Worm (Caenorhabditis elegans) whole organism, young adult: ENCODE results near the gene clec-165.

Experiments used
- B0035.1 ChIP-seq: sonication (generic microtip); optimal IDR thresholded peaks from 2 replicates; lab custom pipeline; 2016; ENCODE audit warnings: missing genetic modification characterization, mild to moderate bottlenecking, missing compliant biosample characterization, missing genotype, missing genetic modification reagents
- F10E7.11 ChIP-seq: sonication (generic microtip); optimal IDR thresholded peaks from 2 replicates; lab custom pipeline; 2017; ENCODE audit warnings: mild to moderate bottlenecking, missing genetic modification characterization, moderate library complexity, missing compliant biosample characterization
- F33H1.4 ChIP-seq: fragments of 200-800 bp; sonication (Bioruptor generic); IDR thresholded peaks from 2 replicates; pipeline ENCODE4 v1.3.6; 2022; ENCODE audit warnings: missing genetic modification reagents, missing genetic modification characterization, missing compliant biosample characterization
- F39B2.1 ChIP-seq: fragments of 200-800 bp; sonication (Bioruptor generic); IDR thresholded peaks from 2 replicates; pipeline ENCODE4 v1.3.6; 2022; ENCODE audit warnings: missing genetic modification reagents, missing genetic modification characterization, missing compliant biosample characterization
- F55B11.4 ChIP-seq: sonication (generic microtip); optimal IDR thresholded peaks from 2 replicates; lab custom pipeline; 2016; ENCODE audit warnings: missing compliant biosample characterization, missing genetic modification characterization, borderline replicate concordance; ENCODE audit not compliant: insufficient read depth
- K11D2.4 ChIP-seq: fragments of 200-800 bp; sonication (Bioruptor generic); IDR thresholded peaks from 2 replicates; pipeline ENCODE4 v1.3.6; 2022; ENCODE audit warnings: missing genetic modification reagents, missing genetic modification characterization, missing compliant biosample characterization
- K12H6.12 ChIP-seq: fragments of 200-800 bp; sonication (Bioruptor generic); optimal IDR thresholded peaks from 2 replicates; lab custom pipeline; 2018; ENCODE audit warnings: mild to moderate bottlenecking, missing genetic modification characterization, missing compliant biosample characterization
- T26A5.8 ChIP-seq: sonication (generic microtip); optimal IDR thresholded peaks from 2 replicates; lab custom pipeline; 2016; ENCODE audit warnings: missing genetic modification characterization, missing compliant biosample characterization
- Y53F4B.3 ChIP-seq: fragments of 200-800 bp; sonication (Bioruptor generic); IDR thresholded peaks from 2 replicates; pipeline ENCODE4 v1.3.6; 2022; ENCODE audit warnings: missing genetic modification reagents, missing genetic modification characterization, missing compliant biosample characterization
- Y56A3A.18 ChIP-seq: fragments of 200-800 bp; sonication (Bioruptor generic); IDR thresholded peaks from 2 replicates; pipeline ENCODE4 v1.3.6; 2022; ENCODE audit warnings: missing genetic modification reagents, missing genetic modification characterization, missing compliant biosample characterization
- Y67H2A.10 ChIP-seq: fragments of 200-800 bp; sonication (Bioruptor generic); conservative IDR thresholded peaks from 2 replicates; pipeline ENCODE4 v1.3.6; 2022; ENCODE audit warnings: missing genetic modification reagents, missing genetic modification characterization, missing compliant biosample characterization
- aptf-2 ChIP-seq: fragments of 200-800 bp; sonication (Bioruptor generic); conservative IDR thresholded peaks from 2 replicates; pipeline ENCODE4 v1.3.6; 2022; ENCODE audit warnings: missing genetic modification reagents, missing genetic modification characterization, missing compliant biosample characterization
- atf-7 ChIP-seq: sonication (generic microtip); optimal IDR thresholded peaks from 2 replicates; lab custom pipeline; 2017; ENCODE audit warnings: mild to moderate bottlenecking, missing genetic modification characterization, missing compliant biosample characterization
- ceh-91 ChIP-seq: fragments of 200-800 bp; sonication (Bioruptor generic); IDR thresholded peaks from 2 replicates; pipeline ENCODE4 v1.3.6; 2022; ENCODE audit warnings: missing genetic modification reagents, missing genetic modification characterization, missing compliant biosample characterization
- chd-7 ChIP-seq: sonication (generic microtip); optimal IDR thresholded peaks from 2 replicates; lab custom pipeline; 2016; ENCODE audit warnings: mild to moderate bottlenecking, missing genetic modification characterization, moderate library complexity, missing compliant biosample characterization
- die-1 ChIP-seq: sonication (generic microtip); optimal IDR thresholded peaks from 2 replicates; lab custom pipeline; 2016; ENCODE audit warnings: missing genotype, mild to moderate bottlenecking, missing genetic modification characterization, missing compliant biosample characterization
- dpl-1 ChIP-seq: fragments of 150-350 bp; optimal IDR thresholded peaks from 2 replicates; lab custom pipeline; 2014; ENCODE audit warnings: missing biosample characterization, missing genetic modification reagents, missing genetic modification characterization
- hlh-12 ChIP-seq: sonication (generic microtip); optimal IDR thresholded peaks from 2 replicates; lab custom pipeline; 2016; ENCODE audit warnings: missing genetic modification characterization, missing compliant biosample characterization
- hmg-1.2 ChIP-seq: fragments of 200-800 bp; sonication (Bioruptor generic); IDR thresholded peaks from 2 replicates; pipeline ENCODE4 v1.3.6; 2022; ENCODE audit warnings: missing genetic modification reagents, missing genetic modification characterization, missing compliant biosample characterization
- hrde-1 ChIP-seq: sonication (generic microtip); optimal IDR thresholded peaks from 2 replicates; lab custom pipeline; 2016; ENCODE audit warnings: missing genetic modification characterization, mild to moderate bottlenecking, missing compliant biosample characterization, moderate library complexity, missing genotype, missing genetic modification reagents, borderline replicate concordance
- hsf-1 ChIP-seq: fragments of 200-800 bp; sonication (Bioruptor generic); IDR thresholded peaks from 2 replicates; pipeline ENCODE4 v1.3.6; 2022; ENCODE audit warnings: missing genetic modification reagents, missing genetic modification characterization, missing compliant biosample characterization
- lsl-1 ChIP-seq: fragments of 200-800 bp; sonication (Bioruptor generic); optimal IDR thresholded peaks from 2 replicates; lab custom pipeline; 2018; ENCODE audit warnings: mild to moderate bottlenecking, missing genetic modification characterization, moderate library complexity, missing compliant biosample characterization
- lsy-27 ChIP-seq: sonication (generic microtip); optimal IDR thresholded peaks from 2 replicates; lab custom pipeline; 2017; ENCODE audit warnings: missing genetic modification characterization, mild to moderate bottlenecking, missing compliant biosample characterization, antibody characterized with exemption, missing genotype, borderline replicate concordance; ENCODE audit not compliant: insufficient read depth
- madf-6 ChIP-seq: fragments of 200-800 bp; sonication (Bioruptor generic); IDR thresholded peaks from 2 replicates; pipeline ENCODE4 v1.3.6; 2022; ENCODE audit warnings: missing genetic modification reagents, missing genetic modification characterization, missing compliant biosample characterization
- mes-4 ChIP-seq: sonication (generic microtip); optimal IDR thresholded peaks from 2 replicates; lab custom pipeline; 2016; ENCODE audit warnings: missing genotype, missing genetic modification characterization, missing compliant biosample characterization
- mxl-1 ChIP-seq: sonication (generic microtip); optimal IDR thresholded peaks from 2 replicates; lab custom pipeline; 2016; ENCODE audit warnings: missing genetic modification characterization, missing compliant biosample characterization
- nfya-2 ChIP-seq: fragments of 200-800 bp; sonication (Bioruptor generic); IDR thresholded peaks from 2 replicates; pipeline ENCODE4 v1.3.6; 2022; ENCODE audit warnings: missing genetic modification reagents, missing genetic modification characterization, missing compliant biosample characterization
- nfyb-1 ChIP-seq: fragments of 200-800 bp; sonication (Bioruptor generic); IDR thresholded peaks from 2 replicates; pipeline ENCODE4 v1.3.6; 2022; ENCODE audit warnings: missing genetic modification reagents, missing genetic modification characterization, missing compliant biosample characterization
- nhr-179 ChIP-seq: sonication (generic microtip); optimal IDR thresholded peaks from 2 replicates; lab custom pipeline; 2016; ENCODE audit warnings: mild to moderate bottlenecking, missing genetic modification characterization, missing compliant biosample characterization
- tbx-9 ChIP-seq: sonication (generic microtip); optimal IDR thresholded peaks from 2 replicates; lab custom pipeline; 2016; ENCODE audit warnings: borderline replicate concordance, missing genetic modification characterization, inconsistent platforms, missing compliant biosample characterization
- ztf-18 ChIP-seq: sonication (generic microtip); optimal IDR thresholded peaks from 2 replicates; lab custom pipeline; 2016; ENCODE audit warnings: missing genotype, mild to moderate bottlenecking, missing genetic modification characterization, missing compliant biosample characterization
- ztf-22 ChIP-seq: fragments of 200-800 bp; sonication (Bioruptor generic); optimal IDR thresholded peaks from 2 replicates; lab custom pipeline; 2018; ENCODE audit warnings: mild to moderate bottlenecking, missing genetic modification characterization, moderate library complexity, missing compliant biosample characterization
- ztf-25 ChIP-seq: fragments of 200-800 bp; sonication (Bioruptor generic); IDR thresholded peaks from 2 replicates; pipeline ENCODE4 v1.3.6; 2022; ENCODE audit warnings: missing genetic modification reagents, missing genetic modification characterization, missing compliant biosample characterization

clec-165 gene

ce11 chrIV:1255632-1256031, 8.9 kb upstream of the clec-165 start, which contains the start of gene clec-167:
Gene clec-167, minus strand, starts transcription at chrIV:1255732.
- TF ChIP-seq mxl-1 (tag; lab: Kevin White, UChicago) (no peak), Y56A3A.18 (GFP tag; lab: Robert Waterston, UW) (no peak), hlh-12 (tag; lab: Kevin White, UChicago) (no peak), B0035.1 (no peak), Y67H2A.10 (no peak), dpl-1 (GFP tag; lab: Kevin White, UChicago) (no peak), nfya-2 (GFP tag; lab: Robert Waterston, UW) (no peak), K11D2.4 (GFP tag; lab: Robert Waterston, UW) (no peak), hmg-1.2 (GFP tag; lab: Robert Waterston, UW) (no peak), mes-4 (tag; lab: Kevin White, UChicago) (no peak), madf-6 (no peak), F10E7.11 (no peak), nfyb-1 (no peak), die-1 (tag; lab: Kevin White, UChicago) (no peak), K12H6.12 (tag; lab: Kevin White, UChicago) (no peak), ztf-22 (no peak)

ce11 chrIV:1251242-1251911, 4.7 kb upstream of the clec-165 start, which contains the start of the genes clec-166 and F38A1.6:
Gene clec-166, minus strand, starts transcription at chrIV:1251342.
Gene F38A1.6, plus strand, starts transcription at chrIV:1251861.
- TF ChIP-seq T26A5.8 (tag; lab: Kevin White, UChicago) (no peak), ztf-18 (no peak)

- TF ChIP-seq F55B11.4 (tag; lab: Kevin White, UChicago) (no peak), atf-7 (tag; lab: Kevin White, UChicago) (no peak), hlh-12 (tag; lab: Kevin White, UChicago) (no peak), F39B2.1 (GFP tag; lab: Robert Waterston, UW) (no peak), hrde-1 (no peak), lsl-1 (GFP tag; lab: Kevin White, UChicago) (no peak), chd-7 (no peak), nfyb-1 (no peak), ztf-25 (GFP tag; lab: Robert Waterston, UW) (no peak), ceh-91 (GFP tag; lab: Robert Waterston, UW) (no peak), tbx-9 (tag; lab: Kevin White, UChicago) (no peak), nhr-179 (tag; lab: Kevin White, UChicago) (no peak), hsf-1 (GFP tag; lab: Robert Waterston, UW) (no peak), Y53F4B.3 (GFP tag; lab: Robert Waterston, UW) (no peak)
Observed at ce11 chrIV:1245244-1245643, 1.4 kb downstream of the clec-165 start, which contains the start of gene F38A1.9. Gene F38A1.9, minus strand, starts transcription at chrIV:1245344.

- TF ChIP-seq lsy-27 (no peak), aptf-2 (GFP tag; lab: Robert Waterston, UW) (no peak), dpl-1 (GFP tag; lab: Kevin White, UChicago) (no peak), F33H1.4 (GFP tag; lab: Robert Waterston, UW) (no peak)
Observed at ce11 chrIV:1243295-1243694, 3.4 kb downstream of the clec-165 start, which contains the start of gene F38A1.15. Gene F38A1.15, minus strand, starts transcription at chrIV:1243395.
